Fruit fly (Drosophila melanogaster) whole organism, wandering third instar larva: ENCODE results near the gene CG10700.

Experiments used
- CG9705 ChIP-seq: fragments of 200-800 bp; sonication (Bioruptor generic); optimal IDR thresholded peaks from 2 replicates; lab custom pipeline; 2018; ENCODE audit warnings: missing biosample characterization, mild to moderate bottlenecking, missing genetic modification characterization
- CrebA ChIP-seq: fragments of 200-800 bp; sonication (Bioruptor generic); optimal IDR thresholded peaks from 2 replicates; lab custom pipeline; 2016; ENCODE audit warnings: missing biosample characterization, mild to moderate bottlenecking, missing genetic modification characterization, borderline replicate concordance
- Dfd ChIP-seq: fragments of >200 bp; optimal IDR thresholded peaks from 2 replicates; lab custom pipeline; 2017; ENCODE audit warnings: missing biosample characterization, missing genetic modification characterization
- HLH106 ChIP-seq: fragments of 200-800 bp; optimal IDR thresholded peaks from 3 replicates; lab custom pipeline; 2019; ENCODE audit warnings: missing biosample characterization, mild to moderate bottlenecking, missing genetic modification characterization, moderate library complexity
- OdsH ChIP-seq: fragments of 200-800 bp; sonication (Bioruptor generic); optimal IDR thresholded peaks from 2 replicates; lab custom pipeline; 2016; ENCODE audit warnings: missing biosample characterization, mild to moderate bottlenecking, missing genetic modification characterization
- Sp1 ChIP-seq: fragments of 200-800 bp; sonication (Bioruptor generic); optimal IDR thresholded peaks from 3 replicates; lab custom pipeline; 2019; ENCODE audit warnings: missing biosample characterization, mild to moderate bottlenecking, missing genetic modification characterization, moderate library complexity
- brk ChIP-seq: fragments of 200-800 bp; sonication (Bioruptor generic); optimal IDR thresholded peaks from 2 replicates; lab custom pipeline; 2016; ENCODE audit warnings: missing biosample characterization, mild to moderate bottlenecking, missing genetic modification characterization
- dsf ChIP-seq: sonication (Bioruptor generic); optimal IDR thresholded peaks from 2 replicates; lab custom pipeline; 2016; ENCODE audit warnings: missing biosample characterization, missing genetic modification characterization, borderline replicate concordance
- h ChIP-seq: fragments of 200-800 bp; sonication (Bioruptor generic); optimal IDR thresholded peaks from 3 replicates; lab custom pipeline; 2016; ENCODE audit warnings: missing biosample characterization, mild to moderate bottlenecking, missing genetic modification characterization
- lola ChIP-seq: fragments of >200 bp; optimal IDR thresholded peaks from 2 replicates; lab custom pipeline; 2017; ENCODE audit warnings: missing biosample characterization, missing genetic modification characterization
- pan ChIP-seq: fragments of >200 bp; optimal IDR thresholded peaks from 2 replicates; lab custom pipeline; 2017
- sage ChIP-seq: fragments of 200-800 bp; sonication (Bioruptor generic); optimal IDR thresholded peaks from 2 replicates; lab custom pipeline; 2016; ENCODE audit warnings: missing biosample characterization, mild to moderate bottlenecking, missing genetic modification characterization
- woc ChIP-seq: sonication (Bioruptor generic); optimal IDR thresholded peaks from 2 replicates; lab custom pipeline; 2016; ENCODE audit warnings: missing biosample characterization, mild to moderate bottlenecking, missing genetic modification characterization

DNA sequence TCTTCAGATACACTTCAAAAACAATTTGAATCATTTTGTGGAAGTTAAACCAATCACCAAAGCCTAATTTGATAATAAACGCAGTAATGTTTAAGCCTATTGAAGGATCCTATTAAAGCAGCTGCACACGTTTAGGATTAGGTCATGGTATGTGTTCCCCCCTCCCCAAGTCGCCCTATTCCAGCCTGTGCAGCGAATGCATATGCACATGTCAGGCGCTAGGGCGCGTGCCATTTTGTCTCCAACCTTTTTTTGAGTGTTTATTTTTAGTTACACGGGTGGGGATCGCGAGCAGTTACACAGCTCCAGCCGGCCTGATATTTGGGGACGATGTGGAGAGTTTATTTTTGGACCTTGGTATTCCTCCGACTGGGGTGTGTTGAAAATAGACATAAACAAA is 41.8 kb downstream of the CG10700 start:
- TF ChIP-seq h (GFP tag; lab: Kevin White, UChicago): peak; percentile 4
- no peak for TF ChIP-seq sage (GFP tag; lab: Kevin White, UChicago)
- TF ChIP-seq CG9705 (GFP tag; lab: Kevin White, UChicago): no peak
- no peak for TF ChIP-seq CrebA (GFP tag; lab: Kevin White, UChicago)
- no peak for TF ChIP-seq woc (GFP tag; lab: Kevin White, UChicago)
- TF ChIP-seq brk (GFP tag; lab: Kevin White, UChicago): no peak
- TF ChIP-seq OdsH (GFP tag; lab: Kevin White, UChicago): no peak
- TF ChIP-seq Sp1: no peak
- TF ChIP-seq HLH106: no peak
- no peak for TF ChIP-seq pan (lab: Kevin White, UChicago)
- TF ChIP-seq lola: no peak
- TF ChIP-seq dsf (GFP tag; lab: Kevin White, UChicago): no peak
- TF ChIP-seq Dfd (GFP tag; lab: Kevin White, UChicago): no peak
